Worm (Caenorhabditis elegans) whole organism, early embryonic: ENCODE measurements around the gene glb-15.

ENCODE experiments used
- ama-1 ChIP-seq: fragments of 150-350 bp; optimal IDR thresholded peaks from 2 replicates; lab custom pipeline; 2014
- ceh-36 ChIP-seq: sonication (generic microtip); optimal IDR thresholded peaks from 2 replicates; lab custom pipeline; 2016; ENCODE audit warnings: missing genetic modification characterization, inconsistent platforms, missing compliant biosample characterization
- flt-1 ChIP-seq: fragments of 200-800 bp; sonication (Bioruptor generic); IDR thresholded peaks from 2 replicates; pipeline ENCODE4 v1.3.6; 2022; ENCODE audit warnings: missing genetic modification characterization, missing compliant biosample characterization
- hmbx-1 ChIP-seq: sonication (generic microtip); optimal IDR thresholded peaks from 2 replicates; lab custom pipeline; 2016; ENCODE audit warnings: mild to moderate bottlenecking, missing genetic modification characterization, missing compliant biosample characterization
- hmg-4 ChIP-seq: fragments of 200-800 bp; sonication (Bioruptor generic); optimal IDR thresholded peaks from 2 replicates; lab custom pipeline; 2018; ENCODE audit warnings: mild to moderate bottlenecking, missing genetic modification characterization, missing compliant biosample characterization
- hnd-1 ChIP-seq: sonication (generic microtip); optimal IDR thresholded peaks from 2 replicates; lab custom pipeline; 2016; ENCODE audit warnings: missing genetic modification characterization, missing compliant biosample characterization
- pes-1 ChIP-seq: fragments of 200-800 bp; sonication (Bioruptor generic); IDR thresholded peaks from 2 replicates; pipeline ENCODE4 v1.3.6; 2022; ENCODE audit warnings: missing genetic modification reagents, missing genetic modification characterization, missing compliant biosample characterization
- sea-1 ChIP-seq: fragments of 200-800 bp; sonication (Bioruptor generic); conservative IDR thresholded peaks from 2 replicates; pipeline ENCODE4 v1.3.6; 2022; ENCODE audit warnings: missing genetic modification characterization, missing compliant biosample characterization

DNA sequence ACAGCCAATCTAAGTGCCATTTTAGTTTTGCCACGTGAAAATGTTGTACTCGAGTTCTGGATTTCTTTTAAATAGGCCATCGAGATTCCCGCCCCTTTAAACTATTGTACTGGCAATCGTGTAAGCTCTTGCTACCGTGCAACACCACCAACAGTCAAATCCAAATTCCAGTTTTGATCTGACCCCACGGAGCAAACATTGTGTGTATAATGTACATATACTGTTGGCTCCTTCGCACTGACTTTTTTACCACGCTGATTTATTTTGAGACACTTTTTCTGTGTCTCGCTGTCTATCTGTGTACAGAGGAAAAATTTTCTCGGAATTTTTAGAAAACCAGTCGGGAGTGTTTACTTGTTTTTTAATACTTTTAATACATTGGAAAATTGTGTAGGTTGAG, 8.0 kb downstream of the glb-15 start, which contains the start of gene piit-1:
- TF ChIP-seq hmbx-1 (no peak), hmg-4 (GFP tag; lab: Kevin White, UChicago) (no peak), ama-1 (lab: Kevin White, UChicago) (no peak), flt-1 (no peak), hnd-1 (tag; lab: Kevin White, UChicago) (no peak), sea-1 (GFP tag; lab: Robert Waterston, UW) (no peak), pes-1 (no peak), ceh-36 (tag; lab: Kevin White, UChicago) (no peak)
